Fruit fly (Drosophila melanogaster) whole organism, pupa: ENCODE measurements around the gene Muc68D.
A peak's percentile ranks its signal among the peaks of the same experiment; 100 is the strongest.

Experiments
- CG10348 ChIP-seq: fragments of 200-800 bp; sonication (Bioruptor generic); IDR thresholded peaks from 2 replicates; pipeline ENCODE4 v1.3.6; 2022; ENCODE audit warnings: missing biosample characterization, missing genetic modification characterization
- CG12605 ChIP-seq: fragments of 200-800 bp; sonication (Bioruptor generic); IDR thresholded peaks from 2 replicates; pipeline ENCODE4 v1.3.6; 2022; ENCODE audit warnings: missing biosample characterization, missing genetic modification characterization
- CG13204 ChIP-seq: fragments of 200-800 bp; sonication (Bioruptor generic); optimal IDR thresholded peaks from 2 replicates; lab custom pipeline; 2018; ENCODE audit warnings: missing biosample characterization, mild to moderate bottlenecking, missing genetic modification characterization, moderate library complexity
- CG14655 ChIP-seq: fragments of 200-800 bp; sonication (Bioruptor generic); optimal IDR thresholded peaks from 3 replicates; lab custom pipeline; 2017; ENCODE audit warnings: mild to moderate bottlenecking, missing biosample characterization, missing genetic modification reagents, missing genetic modification characterization
- CG15710 ChIP-seq: fragments of 200-800 bp; sonication (Bioruptor generic); optimal IDR thresholded peaks from 2 replicates; lab custom pipeline; 2018; ENCODE audit warnings: missing biosample characterization, mild to moderate bottlenecking, missing genetic modification characterization, moderate library complexity
- CG17806 ChIP-seq: fragments of 200-800 bp; sonication (Bioruptor generic); optimal IDR thresholded peaks from 2 replicates; lab custom pipeline; 2018; ENCODE audit warnings: missing biosample characterization, mild to moderate bottlenecking, missing genetic modification characterization, moderate library complexity
- CG32121 ChIP-seq: fragments of 200-800 bp; sonication (Bioruptor generic); IDR thresholded peaks from 2 replicates; pipeline ENCODE4 v1.3.6; 2022; ENCODE audit warnings: missing biosample characterization, missing genetic modification characterization
- CG34367 ChIP-seq: fragments of 200-800 bp; sonication (Bioruptor generic); optimal IDR thresholded peaks from 2 replicates; lab custom pipeline; 2018; ENCODE audit warnings: missing biosample characterization, mild to moderate bottlenecking, missing genetic modification characterization
- CG4496 ChIP-seq: fragments of 200-800 bp; sonication (Bioruptor generic); IDR thresholded peaks from 3 replicates; pipeline ENCODE4 v1.3.6; 2022; ENCODE audit warnings: missing biosample characterization, missing genetic modification characterization
- CG8159 ChIP-seq: fragments of 200-800 bp; sonication (Bioruptor generic); optimal IDR thresholded peaks from 3 replicates; lab custom pipeline; 2018; ENCODE audit warnings: missing biosample characterization, mild to moderate bottlenecking, missing genetic modification characterization, moderate library complexity
- CG8301 ChIP-seq: fragments of 200-800 bp; sonication (Bioruptor generic); optimal IDR thresholded peaks from 2 replicates; lab custom pipeline; 2018; ENCODE audit warnings: missing biosample characterization, mild to moderate bottlenecking, missing genetic modification characterization
- CG9948 ChIP-seq: fragments of 200-800 bp; sonication (Bioruptor generic); optimal IDR thresholded peaks from 2 replicates; lab custom pipeline; 2018; ENCODE audit warnings: missing biosample characterization, mild to moderate bottlenecking, missing genetic modification characterization, moderate library complexity
- D1 ChIP-seq: fragments of 200-800 bp; sonication (Bioruptor generic); optimal IDR thresholded peaks from 2 replicates; lab custom pipeline; 2018; ENCODE audit warnings: missing biosample characterization, mild to moderate bottlenecking, missing genetic modification characterization, moderate library complexity
- EcR ChIP-seq: fragments of 200-800 bp; sonication (Bioruptor generic); optimal IDR thresholded peaks from 3 replicates; lab custom pipeline; 2019; ENCODE audit warnings: missing biosample characterization, missing genetic modification characterization, mild to moderate bottlenecking, moderate library complexity, missing genetic modification reagents
- Ets98B ChIP-seq: fragments of 200-800 bp; sonication (Bioruptor generic); IDR thresholded peaks from 2 replicates; pipeline ENCODE4 v1.3.6; 2022; ENCODE audit warnings: missing biosample characterization, missing genetic modification characterization
- Pif1A ChIP-seq: fragments of 200-800 bp; sonication (Bioruptor generic); optimal IDR thresholded peaks from 3 replicates; lab custom pipeline; 2016; ENCODE audit warnings: missing biosample characterization, missing genetic modification characterization
- Pif1B ChIP-seq: fragments of 200-800 bp; sonication (Bioruptor generic); optimal IDR thresholded peaks from 3 replicates; lab custom pipeline; 2016; ENCODE audit warnings: missing biosample characterization, missing genetic modification characterization
- Snoo ChIP-seq: fragments of 200-800 bp; sonication (Bioruptor generic); optimal IDR thresholded peaks from 3 replicates; lab custom pipeline; 2017; ENCODE audit warnings: missing biosample characterization, mild to moderate bottlenecking, missing genetic modification characterization, inconsistent platforms
- fd96Ca ChIP-seq: fragments of 200-800 bp; sonication (Bioruptor generic); IDR thresholded peaks from 3 replicates; pipeline ENCODE4 v1.3.6; 2022; ENCODE audit warnings: missing biosample characterization, missing genetic modification characterization
- rn ChIP-seq: fragments of 200-800 bp; sonication (Bioruptor generic); IDR thresholded peaks from 2 replicates; pipeline ENCODE4 v1.3.6; 2022; ENCODE audit warnings: missing biosample characterization, missing genetic modification characterization

Muc68D gene

dm6 chr3L:11788936-11789352 is 17.0 kb upstream of the Muc68D start:
- TF ChIP-seq Ets98B (GFP tag; lab: Robert Waterston, UW) (0 out of 2 replicates have a peak, but pooled peaks have one; percentile 4), Snoo (tag; lab: Kevin White, UChicago) (no peak), CG8301 (no peak)

- TF ChIP-seq CG12605 (GFP tag; lab: Robert Waterston, UW) (no peak), CG8301 (no peak), CG15710 (tag; lab: Kevin White, UChicago) (no peak), CG17806 (no peak), CG9948 (tag; lab: Kevin White, UChicago) (no peak), EcR (GFP tag; lab: Kevin White, UChicago) (no peak), CG8159 (tag; lab: Kevin White, UChicago) (no peak), Pif1B (GFP tag; lab: Kevin White, UChicago) (no peak), CG34367 (tag; lab: Kevin White, UChicago) (no peak)
Observed at dm6 chr3L:11788195-11788594, 16.2 kb upstream of the Muc68D start.

dm6 chr3L:11785291-11785690 is 13.3 kb upstream of the Muc68D start:
- TF ChIP-seq Snoo (tag; lab: Kevin White, UChicago): no peak
- TF ChIP-seq EcR (GFP tag; lab: Kevin White, UChicago): no peak
- peak; percentile 49 for TF ChIP-seq Ets98B (GFP tag; lab: Robert Waterston, UW)
- no peak for TF ChIP-seq CG12605 (GFP tag; lab: Robert Waterston, UW)
- no peak for TF ChIP-seq CG8159 (tag; lab: Kevin White, UChicago)
- peak; percentile 48; the same call in 2 of the 3 replicates for TF ChIP-seq CG4496
- 0 out of 2 replicates have a peak, but pooled peaks have one; percentile 15 for TF ChIP-seq rn (GFP tag; lab: Robert Waterston, UW)
- TF ChIP-seq CG32121 (GFP tag; lab: Robert Waterston, UW): peak; percentile 85
- TF ChIP-seq, all 21 proteins: peak for 4

- no peak for TF ChIP-seq CG12605 (GFP tag; lab: Robert Waterston, UW)
- no peak for TF ChIP-seq Pif1A
- TF ChIP-seq CG4496: 0 out of 3 replicates have a peak, but pooled peaks have one; percentile 28
- TF ChIP-seq Snoo (tag; lab: Kevin White, UChicago): no peak
- TF ChIP-seq CG13204: no peak
- no peak for TF ChIP-seq CG32121 (GFP tag; lab: Robert Waterston, UW)
- no peak for TF ChIP-seq CG34367 (tag; lab: Kevin White, UChicago)
- no peak for TF ChIP-seq fd96Ca (GFP tag; lab: Robert Waterston, UW)
- TF ChIP-seq Ets98B (GFP tag; lab: Robert Waterston, UW): no peak
- TF ChIP-seq CG8301: no peak
- no peak for TF ChIP-seq CG14655 (GFP tag; lab: Kevin White, UChicago)
- no peak for TF ChIP-seq CG8159 (tag; lab: Kevin White, UChicago)
- TF ChIP-seq rn (GFP tag; lab: Robert Waterston, UW): no peak
- no peak for TF ChIP-seq CG10348 (GFP tag; lab: Robert Waterston, UW)
- TF ChIP-seq CG15710 (tag; lab: Kevin White, UChicago): no peak
- TF ChIP-seq D1 (tag; lab: Kevin White, UChicago): no peak
- no peak for TF ChIP-seq Pif1B (GFP tag; lab: Kevin White, UChicago)
- peak; percentile 7 for TF ChIP-seq EcR (GFP tag; lab: Kevin White, UChicago)
Observed at dm6 chr3L:11777348-11777958, 5.5 kb upstream of the Muc68D start.

dm6 chr3L:11776731-11777130 is 4.8 kb upstream of the Muc68D start, which contains the start of gene CG14131:
TSS of gene CG14131 (plus strand) at chr3L:11777073.
- TF ChIP-seq Ets98B (GFP tag; lab: Robert Waterston, UW) (no peak), Snoo (tag; lab: Kevin White, UChicago) (no peak), rn (GFP tag; lab: Robert Waterston, UW) (no peak), D1 (tag; lab: Kevin White, UChicago) (no peak), CG8301 (no peak), CG14655 (GFP tag; lab: Kevin White, UChicago) (no peak), fd96Ca (GFP tag; lab: Robert Waterston, UW) (no peak), Pif1A (no peak), CG12605 (GFP tag; lab: Robert Waterston, UW) (no peak), CG15710 (tag; lab: Kevin White, UChicago) (no peak)

- TF ChIP-seq CG12605 (GFP tag; lab: Robert Waterston, UW): no peak
- TF ChIP-seq CG8301: no peak
- TF ChIP-seq Snoo (tag; lab: Kevin White, UChicago): no peak
- TF ChIP-seq CG13204: no peak
- TF ChIP-seq Pif1A: no peak
- no peak for TF ChIP-seq EcR (GFP tag; lab: Kevin White, UChicago)
Observed at dm6 chr3L:11774401-11774800, 2.4 kb upstream of the Muc68D start, which contains the start of gene Tim13. TSS of gene Tim13 (minus strand) at chr3L:11774501.

- TF ChIP-seq Pif1A: no peak
- TF ChIP-seq CG34367 (tag; lab: Kevin White, UChicago): no peak
- no peak for TF ChIP-seq Pif1B (GFP tag; lab: Kevin White, UChicago)
- TF ChIP-seq CG8301: no peak
- TF ChIP-seq CG15710 (tag; lab: Kevin White, UChicago): no peak
- no peak for TF ChIP-seq CG13204
- no peak for TF ChIP-seq CG4496
Observed at dm6 chr3L:11773796-11774195, 1.8 kb upstream of the Muc68D start.
